Fruit fly (Drosophila melanogaster) whole organism, embryonic: ENCODE measurements around the gene glob3.

Source experiments
- C15 ChIP-seq: fragments of 200-800 bp; sonication (Bioruptor generic); IDR thresholded peaks from 3 replicates; pipeline ENCODE4 v1.3.6; 2022; ENCODE audit warnings: missing biosample characterization, missing genetic modification characterization
- CG11085 ChIP-seq: fragments of 200-800 bp; sonication (Bioruptor generic); IDR thresholded peaks from 2 replicates; pipeline ENCODE4 v1.3.6; 2022; ENCODE audit warnings: missing biosample characterization, missing genetic modification characterization
- CG11093 ChIP-seq: fragments of 200-800 bp; sonication (Bioruptor generic); IDR thresholded peaks from 3 replicates; pipeline ENCODE4 v1.3.6; 2022; ENCODE audit warnings: missing biosample characterization, missing genetic modification characterization
- CG11398 ChIP-seq: fragments of 200-800 bp; sonication (Bioruptor generic); optimal IDR thresholded peaks from 2 replicates; lab custom pipeline; 2016; ENCODE audit warnings: missing biosample characterization, missing genetic modification characterization
- CG15011 ChIP-seq: fragments of 200-800 bp; sonication (Bioruptor generic); optimal IDR thresholded peaks from 3 replicates; lab custom pipeline; 2018; ENCODE audit warnings: missing biosample characterization, mild to moderate bottlenecking, missing genetic modification characterization
- CG15269 ChIP-seq: fragments of 200-800 bp; sonication (Bioruptor generic); optimal IDR thresholded peaks from 2 replicates; lab custom pipeline; 2018; ENCODE audit warnings: missing biosample characterization, mild to moderate bottlenecking, missing genetic modification characterization, moderate library complexity
- CG15514 ChIP-seq: fragments of 200-800 bp; sonication (Bioruptor generic); optimal IDR thresholded peaks from 3 replicates; lab custom pipeline; 2017; ENCODE audit warnings: missing biosample characterization, missing genetic modification characterization, mild to moderate bottlenecking, moderate library complexity, missing genetic modification reagents
- CG1603 ChIP-seq: fragments of 200-800 bp; sonication (Bioruptor generic); optimal IDR thresholded peaks from 2 replicates; lab custom pipeline; 2019; ENCODE audit warnings: missing biosample characterization, mild to moderate bottlenecking, missing genetic modification characterization, moderate library complexity
- CG17359 ChIP-seq: fragments of 200-800 bp; sonication (Bioruptor generic); optimal IDR thresholded peaks from 3 replicates; lab custom pipeline; 2018; ENCODE audit warnings: missing biosample characterization, mild to moderate bottlenecking, missing genetic modification characterization, moderate library complexity
- CG1792 ChIP-seq: fragments of 200-800 bp; sonication (Bioruptor generic); optimal IDR thresholded peaks from 2 replicates; lab custom pipeline; 2016; ENCODE audit warnings: missing biosample characterization, missing genetic modification characterization
- CG18011 ChIP-seq: fragments of 200-800 bp; sonication (Bioruptor generic); optimal IDR thresholded peaks from 2 replicates; lab custom pipeline; 2017; ENCODE audit warnings: missing biosample characterization, missing genetic modification characterization, mild to moderate bottlenecking, moderate library complexity, missing genotype
- CG4282 ChIP-seq: fragments of 200-800 bp; sonication (Bioruptor generic); optimal IDR thresholded peaks from 2 replicates; lab custom pipeline; 2016; ENCODE audit warnings: missing biosample characterization, missing genetic modification characterization
- CG7556 ChIP-seq: fragments of 200-800 bp; sonication (Bioruptor generic); optimal IDR thresholded peaks from 2 replicates; lab custom pipeline; 2017; ENCODE audit warnings: missing biosample characterization, mild to moderate bottlenecking, missing genetic modification characterization
- CG7786 ChIP-seq: fragments of 200-800 bp; sonication (Bioruptor generic); optimal IDR thresholded peaks from 2 replicates; lab custom pipeline; 2016; ENCODE audit warnings: missing biosample characterization, missing genetic modification characterization
- CG7839 ChIP-seq: fragments of 200-800 bp; sonication (Bioruptor generic); optimal IDR thresholded peaks from 3 replicates; lab custom pipeline; 2018; ENCODE audit warnings: missing biosample characterization, mild to moderate bottlenecking, missing genetic modification characterization, moderate library complexity
- CG8765 ChIP-seq: fragments of 200-800 bp; sonication (Bioruptor generic); IDR thresholded peaks from 2 replicates; pipeline ENCODE4 v1.3.6; 2022; ENCODE audit warnings: missing biosample characterization, missing genetic modification characterization
- CG9797 ChIP-seq: fragments of 200-800 bp; sonication (Bioruptor generic); optimal IDR thresholded peaks from 3 replicates; lab custom pipeline; 2018; ENCODE audit warnings: missing biosample characterization, mild to moderate bottlenecking, missing genetic modification characterization
- CG9932 ChIP-seq: fragments of 200-800 bp; sonication (Bioruptor generic); IDR thresholded peaks from 2 replicates; pipeline ENCODE4 v1.3.6; 2022; ENCODE audit warnings: missing biosample characterization, missing genetic modification characterization
- CoRest ChIP-seq: fragments of 200-800 bp; sonication (Bioruptor generic); optimal IDR thresholded peaks from 3 replicates; lab custom pipeline; 2018; ENCODE audit warnings: missing biosample characterization, mild to moderate bottlenecking, missing genetic modification characterization, moderate library complexity
- Dad ChIP-seq: fragments of 200-800 bp; sonication (Bioruptor generic); optimal IDR thresholded peaks from 3 replicates; lab custom pipeline; 2016; ENCODE audit warnings: missing biosample characterization, missing genetic modification characterization
- Deaf1 ChIP-seq: fragments of 200-800 bp; optimal IDR thresholded peaks from 3 replicates; lab custom pipeline; 2019; ENCODE audit warnings: missing biosample characterization, mild to moderate bottlenecking, missing genetic modification characterization, moderate library complexity
- Dip3 ChIP-seq: fragments of 200-800 bp; sonication (Bioruptor generic); optimal IDR thresholded peaks from 3 replicates; lab custom pipeline; 2016; ENCODE audit warnings: missing biosample characterization, missing genetic modification characterization
- Dll ChIP-seq: fragments of 200-800 bp; sonication (Bioruptor generic); IDR thresholded peaks from 4 replicates; pipeline ENCODE4 v1.3.6; 2022; ENCODE audit warnings: missing biosample characterization, missing genetic modification characterization; ENCODE audit not compliant: partially characterized antibody
- Fer1 ChIP-seq: fragments of 200-800 bp; sonication (Bioruptor generic); optimal IDR thresholded peaks from 2 replicates; lab custom pipeline; 2017; ENCODE audit warnings: missing biosample characterization, mild to moderate bottlenecking, missing genetic modification characterization
- HLHmδ ChIP-seq: fragments of 200-800 bp; sonication (Bioruptor generic); optimal IDR thresholded peaks from 2 replicates; lab custom pipeline; 2018; ENCODE audit warnings: missing biosample characterization, mild to moderate bottlenecking, missing genetic modification characterization, moderate library complexity
- Hr39 ChIP-seq: fragments of >200 bp; optimal IDR thresholded peaks from 2 replicates; lab custom pipeline; 2017
- Nf-YB ChIP-seq: fragments of 200-800 bp; sonication (Bioruptor generic); optimal IDR thresholded peaks from 3 replicates; lab custom pipeline; 2019; ENCODE audit warnings: missing biosample characterization, mild to moderate bottlenecking, missing genetic modification characterization, moderate library complexity
- NfI ChIP-seq: fragments of 200-800 bp; sonication (Bioruptor generic); optimal IDR thresholded peaks from 3 replicates; lab custom pipeline; 2018; ENCODE audit warnings: missing biosample characterization, mild to moderate bottlenecking, missing genetic modification characterization, moderate library complexity
- Rx ChIP-seq: fragments of 200-800 bp; sonication (Bioruptor generic); IDR thresholded peaks from 2 replicates; pipeline ENCODE4 v1.3.6; 2022; ENCODE audit warnings: missing biosample characterization, missing genetic modification characterization
- Six4 ChIP-seq: fragments of 200-800 bp; sonication (Bioruptor generic); optimal IDR thresholded peaks from 2 replicates; lab custom pipeline; 2016; ENCODE audit warnings: missing biosample characterization, missing genetic modification characterization
- ara ChIP-seq: fragments of 200-800 bp; sonication (Bioruptor generic); IDR thresholded peaks from 2 replicates; pipeline ENCODE4 v1.3.6; 2022; ENCODE audit warnings: missing biosample characterization, missing genetic modification characterization
- cad ChIP-seq: fragments of >200 bp; optimal IDR thresholded peaks from 2 replicates; lab custom pipeline; 2017; ENCODE audit warnings: missing biosample characterization, missing genetic modification characterization
- caup ChIP-seq: fragments of 200-800 bp; sonication (Bioruptor generic); optimal IDR thresholded peaks from 3 replicates; lab custom pipeline; 2017; ENCODE audit warnings: missing biosample characterization, mild to moderate bottlenecking, missing genetic modification characterization, moderate library complexity; ENCODE audit not compliant: severe bottlenecking
- chinmo ChIP-seq: fragments of 200-800 bp; sonication (Bioruptor generic); IDR thresholded peaks from 4 replicates; pipeline ENCODE4 v1.3.6; 2022; ENCODE audit warnings: missing biosample characterization, missing genetic modification characterization; ENCODE audit not compliant: partially characterized antibody
- cwo ChIP-seq: fragments of 200-800 bp; sonication (Bioruptor generic); optimal IDR thresholded peaks from 3 replicates; lab custom pipeline; 2017; ENCODE audit warnings: missing biosample characterization, missing genetic modification characterization, mild to moderate bottlenecking, moderate library complexity, missing genetic modification reagents
- da ChIP-seq: fragments of 200-800 bp; sonication (Bioruptor generic); optimal IDR thresholded peaks from 2 replicates; lab custom pipeline; 2016; ENCODE audit warnings: missing biosample characterization, missing genetic modification characterization
- dmrt11E ChIP-seq: fragments of 200-800 bp; sonication (Bioruptor generic); optimal IDR thresholded peaks from 3 replicates; lab custom pipeline; 2018; ENCODE audit warnings: missing biosample characterization, mild to moderate bottlenecking, missing genetic modification characterization, moderate library complexity
- dmrt99B ChIP-seq: fragments of 200-800 bp; sonication (Bioruptor generic); optimal IDR thresholded peaks from 2 replicates; lab custom pipeline; 2018; ENCODE audit warnings: missing biosample characterization, mild to moderate bottlenecking, missing genetic modification characterization, moderate library complexity
- dpn ChIP-seq, 2 experiments: fragments of 200-800 bp; sonication (Bioruptor generic); optimal IDR thresholded peaks; 3 replicates each; lab custom pipeline; 2016; ENCODE audit warnings: missing biosample characterization in 2 of 2, missing genetic modification characterization in 2 of 2
- dysf ChIP-seq: fragments of 200-800 bp; sonication (Bioruptor generic); IDR thresholded peaks from 3 replicates; pipeline ENCODE4 v1.3.6; 2022; ENCODE audit warnings: missing biosample characterization, missing genetic modification characterization
- fru ChIP-seq: fragments of >200 bp; optimal IDR thresholded peaks from 2 replicates; lab custom pipeline; 2017
- gcm2 ChIP-seq: fragments of 200-800 bp; sonication (Bioruptor generic); optimal IDR thresholded peaks from 2 replicates; lab custom pipeline; 2016; ENCODE audit warnings: missing biosample characterization, missing genetic modification characterization
- gsb ChIP-seq: fragments of 200-800 bp; sonication (Bioruptor generic); IDR thresholded peaks from 2 replicates; pipeline ENCODE4 v1.3.6; 2022; ENCODE audit warnings: missing biosample characterization, missing genetic modification characterization
- gsb-n ChIP-seq: fragments of 200-800 bp; sonication (Bioruptor generic); optimal IDR thresholded peaks from 3 replicates; lab custom pipeline; 2018; ENCODE audit warnings: missing biosample characterization, mild to moderate bottlenecking, missing genetic modification characterization
- h ChIP-seq: fragments of >200 bp; optimal IDR thresholded peaks from 2 replicates; lab custom pipeline; 2017
- hth ChIP-seq: fragments of >200 bp; optimal IDR thresholded peaks from 2 replicates; lab custom pipeline; 2017; ENCODE audit warnings: inconsistent platforms
- nom ChIP-seq: fragments of 200-800 bp; sonication (Bioruptor generic); optimal IDR thresholded peaks from 2 replicates; lab custom pipeline; 2017; ENCODE audit warnings: missing biosample characterization, missing genetic modification characterization, mild to moderate bottlenecking, moderate library complexity, missing genetic modification reagents
- pfk ChIP-seq: fragments of 200-800 bp; sonication (Bioruptor generic); optimal IDR thresholded peaks from 2 replicates; lab custom pipeline; 2018; ENCODE audit warnings: missing biosample characterization, mild to moderate bottlenecking, missing genetic modification characterization, moderate library complexity
- sim ChIP-seq: fragments of 200-800 bp; sonication (Bioruptor generic); IDR thresholded peaks from 2 replicates; pipeline ENCODE4 v1.3.6; 2022; ENCODE audit warnings: missing biosample characterization, missing genetic modification characterization
- tio ChIP-seq: fragments of 200-800 bp; sonication (Bioruptor generic); optimal IDR thresholded peaks from 2 replicates; lab custom pipeline; 2017; ENCODE audit warnings: missing biosample characterization, missing genetic modification characterization, inconsistent platforms
- wdn ChIP-seq: fragments of 200-800 bp; sonication (Bioruptor generic); IDR thresholded peaks from 2 replicates; pipeline ENCODE4 v1.3.6; 2022; ENCODE audit warnings: missing biosample characterization, missing genetic modification characterization
- yki ChIP-seq: fragments of >200 bp; optimal IDR thresholded peaks from 3 replicates; lab custom pipeline; 2018

The glob3 gene

dm6 chr3R:5833948-5834504 lies 4.2 kb downstream of the glob3 start (continued):
- peak; percentile 44 for TF ChIP-seq dmrt99B
- 0 out of 3 replicates have a peak, but pooled peaks have one; percentile 10 for TF ChIP-seq CG11093 (GFP tag; lab: Robert Waterston, UW)
- no peak for TF ChIP-seq CG9797 (GFP tag; lab: Kevin White, UChicago)
- TF ChIP-seq yki (lab: Kevin White, UChicago): no peak
- no peak for TF ChIP-seq Rx (GFP tag; lab: Robert Waterston, UW)
- peak; percentile 28 for TF ChIP-seq CG17359 (tag; lab: Kevin White, UChicago)
- no peak for TF ChIP-seq cad (GFP tag; lab: Kevin White, UChicago)
- TF ChIP-seq Fer1 (GFP tag; lab: Kevin White, UChicago): no peak
- TF ChIP-seq nom: no peak
- no peak for TF ChIP-seq tio (GFP tag; lab: Kevin White, UChicago)
- 0 out of 3 replicates have a peak, but pooled peaks have one; percentile 19 for TF ChIP-seq C15 (GFP tag; lab: Robert Waterston, UW)
- TF ChIP-seq CoRest: peak; percentile 4
- no peak for TF ChIP-seq Nf-YB (GFP tag; lab: Kevin White, UChicago)
- no peak for TF ChIP-seq CG15514
- no peak for TF ChIP-seq dmrt11E (tag; lab: Kevin White, UChicago)
- TF ChIP-seq da (GFP tag; lab: Kevin White, UChicago): no peak
- TF ChIP-seq CG15269 (tag; lab: Kevin White, UChicago): peak; percentile 9
- TF ChIP-seq cwo: no peak
- TF ChIP-seq Six4 (GFP tag; lab: Kevin White, UChicago): no peak
- no peak for TF ChIP-seq CG1603 (tag; lab: Kevin White, UChicago)
- TF ChIP-seq NfI (GFP tag; lab: Kevin White, UChicago): no peak
- no peak for TF ChIP-seq chinmo (GFP tag; lab: Robert Waterston, UW)
- no peak for TF ChIP-seq CG1792 (GFP tag; lab: Kevin White, UChicago)
- TF ChIP-seq wdn (GFP tag; lab: Robert Waterston, UW): no peak
- no peak for TF ChIP-seq CG11398
- TF ChIP-seq CG11085 (GFP tag; lab: Robert Waterston, UW): no peak
- TF ChIP-seq sim: no peak
- TF ChIP-seq fru (lab: Kevin White, UChicago): no peak
- TF ChIP-seq ara (GFP tag; lab: Robert Waterston, UW): peak; percentile 48; the same call in 1 of the 2 replicates
- no peak for TF ChIP-seq Dad (GFP tag; lab: Kevin White, UChicago)
- no peak for TF ChIP-seq hth (lab: Kevin White, UChicago)
- TF ChIP-seq CG4282 (GFP tag; lab: Kevin White, UChicago): no peak
- no peak for TF ChIP-seq CG7786 (GFP tag; lab: Kevin White, UChicago)
- TF ChIP-seq CG8765: no peak
- TF ChIP-seq gcm2: no peak
- no peak for TF ChIP-seq caup (GFP tag; lab: Kevin White, UChicago)
- TF ChIP-seq pfk (GFP tag; lab: Kevin White, UChicago): no peak
- no peak for TF ChIP-seq Dip3 (GFP tag; lab: Kevin White, UChicago)
- TF ChIP-seq CG7839 (tag; lab: Kevin White, UChicago): peak; percentile 32
- no peak for TF ChIP-seq gsb (GFP tag; lab: Robert Waterston, UW)
- no peak for TF ChIP-seq CG7556 (GFP tag; lab: Kevin White, UChicago)
- TF ChIP-seq HLHmδ (GFP tag; lab: Kevin White, UChicago): no peak
- TF ChIP-seq CG9932 (GFP tag; lab: Robert Waterston, UW): 0 out of 2 replicates have a peak, but pooled peaks have one; percentile 27
- no peak for TF ChIP-seq Dll (GFP tag; lab: Robert Waterston, UW)
- TF ChIP-seq h (lab: Kevin White, UChicago): no peak
- TF ChIP-seq CG18011: no peak
- no peak for TF ChIP-seq Deaf1 (tag; lab: Kevin White, UChicago)
- TF ChIP-seq Hr39 (lab: Kevin White, UChicago): no peak
- no peak for TF ChIP-seq CG15011
- TF ChIP-seq gsb-n (tag; lab: Kevin White, UChicago): no peak
- TF ChIP-seq dysf (GFP tag; lab: Robert Waterston, UW): peak; percentile 31; the same call in 1 of the 3 replicates
- TF ChIP-seq dpn (GFP tag; optimal IDR thresholded peaks at IDR 0.05; lab: Kevin White, UChicago): peak in 1 of 2 experiments; percentile 11
